Worm (Caenorhabditis elegans) whole organism, L4 larva: Measurements from ENCODE around the gene ttx-3.

ENCODE experiments used
- F49E8.2 ChIP-seq: sonication (generic microtip); optimal IDR thresholded peaks from 2 replicates; lab custom pipeline; 2016; ENCODE audit warnings: missing compliant biosample characterization, mild to moderate bottlenecking, missing genetic modification characterization, borderline replicate concordance
- T26A8.4 ChIP-seq: fragments of 200-800 bp; sonication (Bioruptor generic); IDR thresholded peaks from 2 replicates; pipeline ENCODE4 v1.3.6; 2022; ENCODE audit warnings: missing genetic modification characterization, missing compliant biosample characterization
- aha-1 ChIP-seq: fragments of 150-350 bp; peaks from one replicate; lab custom pipeline; 2014; ENCODE audit warnings: missing biosample characterization, missing genetic modification characterization
- aly-2 ChIP-seq: sonication (generic microtip); optimal IDR thresholded peaks from 2 replicates; lab custom pipeline; 2018; ENCODE audit warnings: missing biosample characterization, missing genetic modification characterization
- daf-19 ChIP-seq: fragments of 200-800 bp; sonication (Bioruptor generic); conservative IDR thresholded peaks from 2 replicates; pipeline ENCODE4 v1.3.6; 2022; ENCODE audit warnings: missing genetic modification characterization, missing compliant biosample characterization
- daf-8 ChIP-seq: fragments of 200-800 bp; sonication (Bioruptor generic); IDR thresholded peaks from 2 replicates; pipeline ENCODE4 v1.3.6; 2022; ENCODE audit warnings: missing genetic modification characterization, missing compliant biosample characterization
- dmd-8 ChIP-seq: fragments of 200-800 bp; sonication (Bioruptor generic); IDR thresholded peaks from 2 replicates; pipeline ENCODE4 v1.3.6; 2022; ENCODE audit warnings: missing genetic modification characterization, missing compliant biosample characterization
- dve-1 ChIP-seq: sonication (generic microtip); optimal IDR thresholded peaks from 2 replicates; lab custom pipeline; 2017; ENCODE audit warnings: antibody characterized with exemption, mild to moderate bottlenecking, missing genetic modification characterization, missing compliant biosample characterization; ENCODE audit not compliant: insufficient read depth
- egl-27 ChIP-seq: sonication (generic microtip); optimal IDR thresholded peaks from 3 replicates; lab custom pipeline; 2017; ENCODE audit warnings: missing biosample characterization, missing genetic modification reagents, missing genetic modification characterization
- lin-1 ChIP-seq: fragments of 200-800 bp; sonication (Bioruptor generic); IDR thresholded peaks from 2 replicates; pipeline ENCODE4 v1.3.6; 2022; ENCODE audit warnings: missing genetic modification reagents, missing genetic modification characterization, missing compliant biosample characterization
- lin-38 ChIP-seq: fragments of 200-800 bp; sonication (Bioruptor generic); IDR thresholded peaks from 2 replicates; pipeline ENCODE4 v1.3.6; 2022; ENCODE audit warnings: missing genetic modification reagents, missing genetic modification characterization, missing compliant biosample characterization
- mep-1 ChIP-seq: fragments of 150-350 bp; sonication (generic microtip); optimal IDR thresholded peaks from 3 replicates; lab custom pipeline; 2014; ENCODE audit warnings: missing biosample characterization, missing genetic modification characterization
- mxl-3 ChIP-seq: fragments of 200-800 bp; sonication (Bioruptor generic); optimal IDR thresholded peaks from 2 replicates; lab custom pipeline; 2018; ENCODE audit warnings: mild to moderate bottlenecking, missing genetic modification characterization, missing compliant biosample characterization
- nhr-11 ChIP-seq: fragments of 150-350 bp; optimal IDR thresholded peaks from 2 replicates; lab custom pipeline; 2014; ENCODE audit warnings: missing biosample characterization, missing genetic modification characterization
- rbr-2 ChIP-seq: sonication (generic microtip); optimal IDR thresholded peaks from 2 replicates; lab custom pipeline; 2016; ENCODE audit warnings: missing genotype, missing genetic modification characterization, missing compliant biosample characterization
- spr-1 ChIP-seq: sonication (generic microtip); optimal IDR thresholded peaks from 2 replicates; lab custom pipeline; 2016; ENCODE audit warnings: mild to moderate bottlenecking, missing genetic modification characterization, missing compliant biosample characterization
- zip-11 ChIP-seq: fragments of 200-800 bp; sonication (Bioruptor generic); IDR thresholded peaks from 2 replicates; pipeline ENCODE4 v1.3.6; 2022; ENCODE audit warnings: missing genetic modification characterization, missing compliant biosample characterization

ttx-3 gene

ce11 chrX:11718751-11719150 is 50.4 kb downstream of the ttx-3 start:
- no peak for TF ChIP-seq zip-11 (GFP tag; lab: Robert Waterston, UW)
- TF ChIP-seq mep-1: no peak
- no peak for TF ChIP-seq lin-38
- no peak for TF ChIP-seq dmd-8 (GFP tag; lab: Robert Waterston, UW)
- TF ChIP-seq rbr-2 (tag; lab: Kevin White, UChicago): no peak
- no peak for TF ChIP-seq daf-8 (GFP tag; lab: Robert Waterston, UW)
- no peak for TF ChIP-seq daf-19 (GFP tag; lab: Robert Waterston, UW)
- no peak for TF ChIP-seq T26A8.4 (GFP tag; lab: Robert Waterston, UW)
- TF ChIP-seq lin-1: no peak
- no peak for TF ChIP-seq aha-1 (tag; lab: Kevin White, UChicago)
- no peak for TF ChIP-seq egl-27 (tag; lab: Kevin White, UChicago)
- TF ChIP-seq nhr-11: no peak
- TF ChIP-seq spr-1 (tag; lab: Kevin White, UChicago): no peak
- no peak for TF ChIP-seq F49E8.2 (tag; lab: Kevin White, UChicago)

- TF ChIP-seq dve-1 (tag; lab: Kevin White, UChicago) (peak; percentile 28), mxl-3 (GFP tag; lab: Kevin White, UChicago) (peak; percentile 5), aly-2 (tag; lab: Kevin White, UChicago) (no peak)
Measured at ce11 chrX:11716463-11716960, 52.7 kb downstream of the ttx-3 start, which contains the start of gene C44C10.9. C44C10.9 (minus strand) TSS chrX:11716513.
